Worm (Caenorhabditis elegans) whole organism, L4 larva: ENCODE data around the gene rcan-1.

Experiments used
- F10B5.3 ChIP-seq: sonication (generic microtip); optimal IDR thresholded peaks from 2 replicates; lab custom pipeline; 2016; ENCODE audit warnings: mild to moderate bottlenecking, missing genetic modification characterization, missing compliant biosample characterization
- F37D6.2 ChIP-seq: sonication (generic microtip); optimal IDR thresholded peaks from 2 replicates; lab custom pipeline; 2016; ENCODE audit warnings: mild to moderate bottlenecking, missing genetic modification characterization, missing compliant biosample characterization
- F44E2.7 ChIP-seq: fragments of 200-800 bp; sonication (Bioruptor generic); IDR thresholded peaks from 2 replicates; pipeline ENCODE4 v2.1.2; 2022; ENCODE audit warnings: missing genetic modification characterization, missing compliant biosample characterization
- T20F7.1 ChIP-seq: fragments of 200-800 bp; sonication (Bioruptor generic); optimal IDR thresholded peaks from 2 replicates; lab custom pipeline; 2018; ENCODE audit warnings: mild to moderate bottlenecking, missing genetic modification characterization, missing compliant biosample characterization
- T26A8.4 ChIP-seq: fragments of 200-800 bp; sonication (Bioruptor generic); IDR thresholded peaks from 2 replicates; pipeline ENCODE4 v1.3.6; 2022; ENCODE audit warnings: missing genetic modification characterization, missing compliant biosample characterization
- ZK337.2 ChIP-seq: fragments of 200-800 bp; sonication (Bioruptor generic); IDR thresholded peaks from 2 replicates; pipeline ENCODE4 v1.3.6; 2022; ENCODE audit warnings: missing genetic modification reagents, missing genetic modification characterization, missing compliant biosample characterization
- ama-1 ChIP-seq: fragments of 150-350 bp; optimal IDR thresholded peaks from 2 replicates; lab custom pipeline; 2014; ENCODE audit warnings: inconsistent platforms, mixed read lengths
- ceh-20 ChIP-seq: fragments of 200-800 bp; sonication (Bioruptor generic); IDR thresholded peaks from 2 replicates; pipeline ENCODE4 v1.3.6; 2022; ENCODE audit warnings: missing genetic modification reagents, missing genetic modification characterization, missing compliant biosample characterization
- ceh-28 ChIP-seq: fragments of 150-350 bp; optimal IDR thresholded peaks from 2 replicates; lab custom pipeline; 2014; ENCODE audit warnings: missing biosample characterization, missing genetic modification reagents, missing genetic modification characterization
- ceh-32 ChIP-seq: sonication (generic microtip); optimal IDR thresholded peaks from 2 replicates; lab custom pipeline; 2016; ENCODE audit warnings: mild to moderate bottlenecking, missing genetic modification characterization, missing compliant biosample characterization; ENCODE audit not compliant: poor library complexity
- ceh-44 ChIP-seq: fragments of 200-800 bp; sonication (Bioruptor generic); IDR thresholded peaks from 2 replicates; pipeline ENCODE4 v1.3.6; 2022; ENCODE audit warnings: missing genetic modification reagents, missing genetic modification characterization, missing compliant biosample characterization
- ceh-82 ChIP-seq: sonication (generic microtip); optimal IDR thresholded peaks from 2 replicates; lab custom pipeline; 2017; ENCODE audit warnings: missing biosample characterization, missing genetic modification characterization
- ctbp-1 ChIP-seq: fragments of 200-800 bp; sonication (Bioruptor generic); IDR thresholded peaks from 2 replicates; pipeline ENCODE4 v1.3.6; 2022; ENCODE audit warnings: missing genetic modification reagents, missing genetic modification characterization, missing compliant biosample characterization
- dmd-6 ChIP-seq: fragments of 200-800 bp; sonication (Bioruptor generic); IDR thresholded peaks from 2 replicates; pipeline ENCODE4 v1.3.6; 2022; ENCODE audit warnings: missing genetic modification reagents, missing genetic modification characterization, missing compliant biosample characterization
- dpl-1 ChIP-seq: fragments of 150-350 bp; optimal IDR thresholded peaks from 2 replicates; lab custom pipeline; 2014; ENCODE audit warnings: missing biosample characterization, missing genetic modification reagents, missing genetic modification characterization
- gei-8 ChIP-seq: fragments of 200-800 bp; sonication (Bioruptor generic); optimal IDR thresholded peaks from 2 replicates; lab custom pipeline; 2018; ENCODE audit warnings: mild to moderate bottlenecking, missing genetic modification characterization, missing compliant biosample characterization
- hlh-11 ChIP-seq: fragments of 200-800 bp; sonication (Bioruptor generic); optimal IDR thresholded peaks from 2 replicates; lab custom pipeline; 2018; ENCODE audit warnings: mild to moderate bottlenecking, missing genetic modification characterization, missing compliant biosample characterization
- hlh-30 ChIP-seq: sonication (generic microtip); optimal IDR thresholded peaks from 2 replicates; lab custom pipeline; 2017; ENCODE audit warnings: antibody characterized with exemption, mild to moderate bottlenecking, missing genetic modification characterization, missing compliant biosample characterization; ENCODE audit not compliant: insufficient read depth
- jun-1 ChIP-seq: fragments of 150-350 bp; optimal IDR thresholded peaks from 2 replicates; lab custom pipeline; 2014; ENCODE audit warnings: missing biosample characterization, missing genetic modification reagents, missing genetic modification characterization
- lim-7 ChIP-seq: fragments of 200-800 bp; sonication (Bioruptor generic); IDR thresholded peaks from 2 replicates; pipeline ENCODE4 v1.3.6; 2022; ENCODE audit warnings: missing genetic modification characterization, missing compliant biosample characterization
- lin-13 ChIP-seq: fragments of 150-350 bp; optimal IDR thresholded peaks from 2 replicates; lab custom pipeline; 2014; ENCODE audit warnings: missing biosample characterization, missing genetic modification reagents, missing genetic modification characterization
- lin-15B ChIP-seq: fragments of 150-350 bp; sonication (generic microtip); optimal IDR thresholded peaks from 3 replicates; lab custom pipeline; 2014; ENCODE audit warnings: missing biosample characterization, missing genetic modification characterization
- lin-39 ChIP-seq: fragments of 150-350 bp; optimal IDR thresholded peaks from 2 replicates; lab custom pipeline; 2014; ENCODE audit warnings: missing biosample characterization, missing genetic modification reagents, missing genetic modification characterization
- lsy-2 ChIP-seq, 2 experiments: fragments of 150-350 bp in 1 of 2; sonication (generic microtip) in 1 of 2; optimal IDR thresholded peaks; 2 replicates each; lab custom pipeline; 2014 to 2017; ENCODE audit warnings: missing biosample characterization in 2 of 2, missing genetic modification characterization in 2 of 2
- mes-2 ChIP-seq: sonication (generic microtip); optimal IDR thresholded peaks from 2 replicates; lab custom pipeline; 2016; ENCODE audit warnings: missing genotype, mild to moderate bottlenecking, missing genetic modification characterization, missing compliant biosample characterization; ENCODE audit not compliant: poor library complexity, severe bottlenecking
- nhr-102 ChIP-seq: sonication (generic microtip); optimal IDR thresholded peaks from 2 replicates; lab custom pipeline; 2016; ENCODE audit warnings: mild to moderate bottlenecking, missing genetic modification characterization, moderate library complexity, missing compliant biosample characterization
- nhr-25 ChIP-seq: sonication (generic microtip); optimal IDR thresholded peaks from 2 replicates; lab custom pipeline; 2017; ENCODE audit warnings: missing genetic modification characterization, mild to moderate bottlenecking, missing compliant biosample characterization, antibody characterized with exemption, moderate library complexity, borderline replicate concordance; ENCODE audit not compliant: insufficient read depth
- nhr-48 ChIP-seq: sonication (generic microtip); optimal IDR thresholded peaks from 2 replicates; lab custom pipeline; 2016; ENCODE audit warnings: mild to moderate bottlenecking, missing genetic modification characterization, missing compliant biosample characterization
- nhr-6 ChIP-seq: fragments of 150-350 bp; optimal IDR thresholded peaks from 2 replicates; lab custom pipeline; 2014; ENCODE audit warnings: missing biosample characterization, missing genetic modification characterization
- nhr-77 ChIP-seq: fragments of 150-350 bp; optimal IDR thresholded peaks from 2 replicates; lab custom pipeline; 2014; ENCODE audit warnings: missing biosample characterization, missing genetic modification characterization
- rbr-2 ChIP-seq: sonication (generic microtip); optimal IDR thresholded peaks from 2 replicates; lab custom pipeline; 2016; ENCODE audit warnings: missing genotype, missing genetic modification characterization, missing compliant biosample characterization
- saeg-2 ChIP-seq: fragments of 200-800 bp; sonication (Bioruptor generic); IDR thresholded peaks from 2 replicates; pipeline ENCODE4 v1.3.6; 2022; ENCODE audit warnings: missing genetic modification reagents, missing genetic modification characterization, missing compliant biosample characterization
- set-16 ChIP-seq: fragments of 200-800 bp; sonication (Bioruptor generic); IDR thresholded peaks from 2 replicates; pipeline ENCODE4 v1.3.6; 2022; ENCODE audit warnings: missing genetic modification reagents, missing genetic modification characterization, missing compliant biosample characterization
- tra-1 ChIP-seq: fragments of 200-800 bp; sonication (Bioruptor generic); IDR thresholded peaks from 2 replicates; pipeline ENCODE4 v1.3.6; 2022; ENCODE audit warnings: missing genetic modification reagents, missing genetic modification characterization, missing compliant biosample characterization
- unc-130 ChIP-seq: sonication (generic microtip); optimal IDR thresholded peaks from 2 replicates; lab custom pipeline; 2016; ENCODE audit warnings: missing genetic modification reagents, missing genetic modification characterization, missing compliant biosample characterization
- unc-39 ChIP-seq: sonication (generic microtip); optimal IDR thresholded peaks from 2 replicates; lab custom pipeline; 2017; ENCODE audit warnings: missing biosample characterization, missing genetic modification characterization
- unc-62 ChIP-seq, 3 experiments: fragments of 150-350 bp in 1 of 3; sonication (generic microtip); optimal IDR thresholded peaks in 2 of 3; peaks in 1 of 3; 1 replicate in 1 of 3; 2 replicates in 2 of 3; lab custom pipeline; 2014 to 2017; ENCODE audit warnings: missing biosample characterization in 3 of 3, missing genetic modification characterization in 3 of 3, missing genetic modification reagents in 3 of 3, missing genotype in 1 of 3
- zfp-2 ChIP-seq: sonication (generic microtip); optimal IDR thresholded peaks from 2 replicates; lab custom pipeline; 2016; ENCODE audit warnings: mild to moderate bottlenecking, missing genetic modification characterization, missing compliant biosample characterization
- zfp-3 ChIP-seq: fragments of 200-800 bp; sonication (Bioruptor generic); conservative IDR thresholded peaks from 2 replicates; pipeline ENCODE4 v1.3.6; 2022; ENCODE audit warnings: missing genetic modification reagents, missing genetic modification characterization, missing compliant biosample characterization
- zip-2 ChIP-seq: fragments of 150-350 bp; optimal IDR thresholded peaks from 2 replicates; lab custom pipeline; 2014; ENCODE audit warnings: missing biosample characterization, missing genetic modification characterization
- ztf-7 ChIP-seq: fragments of 150-350 bp; optimal IDR thresholded peaks from 2 replicates; lab custom pipeline; 2014; ENCODE audit warnings: missing biosample characterization, missing genetic modification characterization

The rcan-1 gene

ce11 chrIII:5706077-5706627, 22.3 kb upstream of the rcan-1 start, which contains the start of gene rpl-23 (continued):
- peak; percentile 56 for TF ChIP-seq unc-130 (GFP tag; lab: Kevin White, UChicago)
- peak; percentile 27 for TF ChIP-seq jun-1 (tag; lab: Kevin White, UChicago)
- TF ChIP-seq nhr-102 (tag; lab: Kevin White, UChicago): peak; percentile 52
- TF ChIP-seq set-16 (GFP tag; lab: Robert Waterston, UW): no peak
- peak; percentile 90 for TF ChIP-seq lin-13
- peak; percentile 92 for TF ChIP-seq mes-2 (tag; lab: Kevin White, UChicago)
- peak; percentile 85 for TF ChIP-seq ceh-28 (tag; lab: Kevin White, UChicago)
- no peak for TF ChIP-seq gei-8 (GFP tag; lab: Kevin White, UChicago)
- TF ChIP-seq lsy-2 (tag; optimal IDR thresholded peaks at IDR 0.05; lab: Kevin White, UChicago): peak; percentile 83 to 96
- 0 out of 2 replicates have a peak, but pooled peaks have one; percentile 52 for TF ChIP-seq lim-7 (GFP tag; lab: Robert Waterston, UW)
- TF ChIP-seq ceh-44: peak; percentile 40; the same call in 1 of the 2 replicates
- TF ChIP-seq ceh-20 (GFP tag; lab: Robert Waterston, UW): peak; percentile 52; the same call in 1 of the 2 replicates
- peak; percentile 49; the same call in 1 of the 2 replicates for TF ChIP-seq ctbp-1 (GFP tag; lab: Robert Waterston, UW)
- peak; percentile 36 for TF ChIP-seq nhr-25
- TF ChIP-seq hlh-11 (tag; lab: Kevin White, UChicago): peak; percentile 77
- no peak for TF ChIP-seq unc-39 (tag; lab: Kevin White, UChicago)
- TF ChIP-seq ztf-7 (tag; lab: Kevin White, UChicago): peak; percentile 73
- TF ChIP-seq zfp-3: no peak
- peak; percentile 70 for TF ChIP-seq zfp-2 (tag; lab: Kevin White, UChicago)
- TF ChIP-seq tra-1 (GFP tag; lab: Robert Waterston, UW): peak; percentile 65; the same call in 1 of the 2 replicates
- 0 out of 2 replicates have a peak, but pooled peaks have one; percentile 23 for TF ChIP-seq ZK337.2 (GFP tag; lab: Robert Waterston, UW)
- TF ChIP-seq nhr-48: peak; percentile 13
- no peak for TF ChIP-seq lin-39 (tag; lab: Kevin White, UChicago)
- TF ChIP-seq ama-1: peak; percentile 77
- TF ChIP-seq F37D6.2 (tag; lab: Kevin White, UChicago): peak; percentile 59
- no peak for TF ChIP-seq lin-15B (tag; lab: Kevin White, UChicago)
- TF ChIP-seq dpl-1 (GFP tag; lab: Kevin White, UChicago): peak; percentile 88
- peak; percentile 73 for TF ChIP-seq nhr-6 (tag; lab: Kevin White, UChicago)
- peak; percentile 29 for TF ChIP-seq zip-2 (tag; lab: Kevin White, UChicago)
- 0 out of 2 replicates have a peak, but pooled peaks have one; percentile 14 for TF ChIP-seq saeg-2 (GFP tag; lab: Robert Waterston, UW)
- no peak for TF ChIP-seq ceh-82
- peak; percentile 83 for TF ChIP-seq rbr-2
- peak; percentile 62 for TF ChIP-seq dmd-6 (GFP tag; lab: Robert Waterston, UW)
- no peak for TF ChIP-seq ceh-32 (tag; lab: Kevin White, UChicago)
- no peak for TF ChIP-seq F10B5.3 (tag; lab: Kevin White, UChicago)
- TF ChIP-seq F44E2.7 (GFP tag; lab: Robert Waterston, UW): no peak
- peak; percentile 85 for TF ChIP-seq T20F7.1 (GFP tag; lab: Kevin White, UChicago)
- peak; percentile 92 for TF ChIP-seq hlh-30 (tag; lab: Kevin White, UChicago)
- TF ChIP-seq unc-62 (GFP tag; optimal IDR thresholded peaks at IDR 0.05 in 1 of 2; lab: Kevin White, UChicago): peak in 1 of 2 experiments; percentile 21
- TF ChIP-seq unc-62 (tag; optimal IDR thresholded peaks at IDR 0.05; lab: Kevin White, UChicago): no peak
- peak; percentile 84 for TF ChIP-seq T26A8.4 (GFP tag; lab: Robert Waterston, UW)
- peak; percentile 96 for TF ChIP-seq nhr-77 (tag; lab: Kevin White, UChicago)
